Fruit fly (Drosophila melanogaster) whole organism, embryonic: Measurements from ENCODE around the gene Slh.

Experiments used
- Adf1 ChIP-seq: fragments of 200-800 bp; sonication (Bioruptor generic); IDR thresholded peaks from 2 replicates; pipeline ENCODE4 v1.3.6; 2022; ENCODE audit warnings: missing biosample characterization, missing genetic modification characterization
- Antp ChIP-seq: fragments of 200-800 bp; sonication (Bioruptor generic); optimal IDR thresholded peaks from 3 replicates; lab custom pipeline; 2016; ENCODE audit warnings: missing biosample characterization, missing genetic modification characterization
- Bgb ChIP-seq: fragments of 200-800 bp; sonication (Bioruptor generic); IDR thresholded peaks from 2 replicates; pipeline ENCODE4 v1.3.6; 2022; ENCODE audit warnings: missing biosample characterization, missing genetic modification characterization; ENCODE audit not compliant: partially characterized antibody
- CG11504 ChIP-seq: fragments of 200-800 bp; sonication (Bioruptor generic); optimal IDR thresholded peaks from 3 replicates; lab custom pipeline; 2019; ENCODE audit warnings: missing biosample characterization, mild to moderate bottlenecking, missing genetic modification characterization, moderate library complexity
- CG11695 ChIP-seq: fragments of 200-800 bp; sonication (Bioruptor generic); IDR thresholded peaks from 3 replicates; pipeline ENCODE4 v1.3.6; 2022; ENCODE audit warnings: missing biosample characterization, missing genetic modification characterization
- CG12299 ChIP-seq: fragments of 200-800 bp; sonication (Bioruptor generic); optimal IDR thresholded peaks from 2 replicates; lab custom pipeline; 2018; ENCODE audit warnings: missing biosample characterization, mild to moderate bottlenecking, missing genetic modification characterization
- CG17186 ChIP-seq: fragments of 200-800 bp; sonication (Bioruptor generic); optimal IDR thresholded peaks from 3 replicates; lab custom pipeline; 2017; ENCODE audit warnings: missing biosample characterization, missing genetic modification reagents, missing genetic modification characterization
- CG17829 ChIP-seq: fragments of 200-800 bp; optimal IDR thresholded peaks from 2 replicates; lab custom pipeline; 2019; ENCODE audit warnings: missing biosample characterization, mild to moderate bottlenecking, missing genetic modification characterization, moderate library complexity
- CG31224 ChIP-seq: fragments of 200-800 bp; sonication (Bioruptor generic); IDR thresholded peaks from 2 replicates; pipeline ENCODE4 v1.3.6; 2022; ENCODE audit warnings: missing biosample characterization, missing genetic modification characterization
- CG31388 ChIP-seq: fragments of 200-800 bp; sonication (Bioruptor generic); optimal IDR thresholded peaks from 2 replicates; lab custom pipeline; 2016; ENCODE audit warnings: missing biosample characterization, missing genetic modification characterization
- CG3838 ChIP-seq: fragments of 200-800 bp; sonication (Bioruptor generic); optimal IDR thresholded peaks from 3 replicates; lab custom pipeline; 2016; ENCODE audit warnings: missing biosample characterization, missing genetic modification characterization
- CG42726 ChIP-seq: fragments of 200-800 bp; sonication (Bioruptor generic); IDR thresholded peaks from 2 replicates; pipeline ENCODE4 v1.3.6; 2022; ENCODE audit warnings: missing biosample characterization, missing genetic modification characterization; ENCODE audit not compliant: partially characterized antibody
- CG4282 ChIP-seq: fragments of 200-800 bp; sonication (Bioruptor generic); optimal IDR thresholded peaks from 2 replicates; lab custom pipeline; 2016; ENCODE audit warnings: missing biosample characterization, missing genetic modification characterization
- CG5953 ChIP-seq: fragments of 200-800 bp; sonication (Bioruptor generic); IDR thresholded peaks from 2 replicates; pipeline ENCODE4 v1.3.6; 2022; ENCODE audit warnings: missing biosample characterization, missing genetic modification characterization
- CG6175 ChIP-seq: fragments of 200-800 bp; sonication (Bioruptor generic); IDR thresholded peaks from 3 replicates; pipeline ENCODE4 v1.3.6; 2022; ENCODE audit warnings: missing biosample characterization, missing genetic modification characterization
- CG6689 ChIP-seq: fragments of 200-800 bp; sonication (Bioruptor generic); IDR thresholded peaks from 2 replicates; pipeline ENCODE4 v1.3.6; 2022; ENCODE audit warnings: missing biosample characterization, missing genetic modification characterization
- CG6765 ChIP-seq: fragments of 200-800 bp; sonication (Bioruptor generic); optimal IDR thresholded peaks from 3 replicates; lab custom pipeline; 2017; ENCODE audit warnings: missing biosample characterization, mild to moderate bottlenecking, missing genetic modification characterization
- CG7372 ChIP-seq: fragments of 200-800 bp; sonication (Bioruptor generic); IDR thresholded peaks from 2 replicates; pipeline ENCODE4 v1.3.6; 2022; ENCODE audit warnings: missing biosample characterization, missing genetic modification characterization
- CG7745 ChIP-seq: fragments of 200-800 bp; sonication (Bioruptor generic); optimal IDR thresholded peaks from 2 replicates; lab custom pipeline; 2018; ENCODE audit warnings: missing biosample characterization, mild to moderate bottlenecking, missing genetic modification characterization, moderate library complexity
- CG8924 ChIP-seq: fragments of 200-800 bp; optimal IDR thresholded peaks from 3 replicates; lab custom pipeline; 2019; ENCODE audit warnings: missing biosample characterization, mild to moderate bottlenecking, missing genetic modification characterization, moderate library complexity
- CG8944 ChIP-seq: fragments of 200-800 bp; sonication (Bioruptor generic); optimal IDR thresholded peaks from 3 replicates; lab custom pipeline; 2016; ENCODE audit warnings: missing biosample characterization, missing genetic modification characterization
- Chrac-16 ChIP-seq: fragments of 200-800 bp; sonication (Bioruptor generic); optimal IDR thresholded peaks from 3 replicates; lab custom pipeline; 2016; ENCODE audit warnings: missing biosample characterization, missing genetic modification characterization
- CoRest ChIP-seq: fragments of 200-800 bp; sonication (Bioruptor generic); optimal IDR thresholded peaks from 3 replicates; lab custom pipeline; 2018; ENCODE audit warnings: missing biosample characterization, mild to moderate bottlenecking, missing genetic modification characterization, moderate library complexity
- Eip74EF ChIP-seq, 2 experiments: fragments of 200-800 bp in 1 of 2; fragments of >200 bp in 1 of 2; sonication (Bioruptor generic) in 1 of 2; optimal IDR thresholded peaks; 2 replicates each; lab custom pipeline; 2017 to 2019; ENCODE audit warnings: missing biosample characterization in 2 of 2, missing genetic modification characterization in 2 of 2, mild to moderate bottlenecking in 1 of 2, moderate library complexity in 1 of 2
- Ets97D ChIP-seq: fragments of 200-800 bp; sonication (Bioruptor generic); optimal IDR thresholded peaks from 3 replicates; lab custom pipeline; 2016; ENCODE audit warnings: missing biosample characterization, missing genetic modification characterization
- Fer2 ChIP-seq: fragments of 200-800 bp; sonication (Bioruptor generic); optimal IDR thresholded peaks from 2 replicates; lab custom pipeline; 2018; ENCODE audit warnings: missing biosample characterization, mild to moderate bottlenecking, missing genetic modification characterization, moderate library complexity
- H2.0 ChIP-seq: fragments of 200-800 bp; sonication (Bioruptor generic); IDR thresholded peaks from 2 replicates; pipeline ENCODE4 v1.3.6; 2022; ENCODE audit warnings: missing biosample characterization, missing genetic modification characterization
- HLH4C ChIP-seq: fragments of 200-800 bp; sonication (Bioruptor generic); IDR thresholded peaks from 3 replicates; pipeline ENCODE4 v1.3.6; 2022; ENCODE audit warnings: missing biosample characterization, missing genetic modification characterization; ENCODE audit not compliant: partially characterized antibody
- Jarid2 ChIP-seq: fragments of 200-800 bp; sonication (Bioruptor generic); optimal IDR thresholded peaks from 3 replicates; lab custom pipeline; 2017; ENCODE audit warnings: mild to moderate bottlenecking, missing biosample characterization, missing genetic modification reagents, missing genetic modification characterization
- NC2β ChIP-seq: fragments of 200-800 bp; sonication (Bioruptor generic); optimal IDR thresholded peaks from 2 replicates; lab custom pipeline; 2016; ENCODE audit warnings: missing biosample characterization, missing genetic modification characterization
- NFAT ChIP-seq: fragments of 200-800 bp; sonication (Bioruptor generic); IDR thresholded peaks from 2 replicates; pipeline ENCODE4 v1.3.6; 2022; ENCODE audit warnings: missing biosample characterization, missing genetic modification characterization
- Nf-YB ChIP-seq: fragments of 200-800 bp; sonication (Bioruptor generic); optimal IDR thresholded peaks from 3 replicates; lab custom pipeline; 2019; ENCODE audit warnings: missing biosample characterization, mild to moderate bottlenecking, missing genetic modification characterization, moderate library complexity
- Ravus ChIP-seq: fragments of 200-800 bp; sonication (Bioruptor generic); IDR thresholded peaks from 2 replicates; pipeline ENCODE4 v1.3.6; 2022; ENCODE audit warnings: missing biosample characterization, missing genetic modification characterization
- Sry-δ ChIP-seq: fragments of 200-800 bp; sonication (Bioruptor generic); optimal IDR thresholded peaks from 2 replicates; lab custom pipeline; 2016; ENCODE audit warnings: missing biosample characterization, missing genetic modification characterization
- abd-A ChIP-seq: fragments of 200-800 bp; sonication (Bioruptor generic); optimal IDR thresholded peaks from 3 replicates; lab custom pipeline; 2019; ENCODE audit warnings: missing biosample characterization, mild to moderate bottlenecking, missing genetic modification characterization, moderate library complexity
- ara ChIP-seq: fragments of 200-800 bp; sonication (Bioruptor generic); IDR thresholded peaks from 2 replicates; pipeline ENCODE4 v1.3.6; 2022; ENCODE audit warnings: missing biosample characterization, missing genetic modification characterization
- crol ChIP-seq: fragments of 200-800 bp; sonication (Bioruptor generic); IDR thresholded peaks from 2 replicates; pipeline ENCODE4 v1.3.6; 2022; ENCODE audit warnings: missing biosample characterization, missing genetic modification characterization
- hkb ChIP-seq, 2 experiments: fragments of 200-800 bp in 1 of 2; fragments of >200 bp in 1 of 2; sonication (Bioruptor generic) in 1 of 2; IDR thresholded peaks in 1 of 2; optimal IDR thresholded peaks in 1 of 2; 2 replicates each; pipeline versions ENCODE4 v1.3.6 to Lab custom; 2017 to 2022; ENCODE audit warnings: missing biosample characterization in 1 of 2, missing genetic modification characterization in 1 of 2
- lbe ChIP-seq: fragments of 200-800 bp; sonication (Bioruptor generic); optimal IDR thresholded peaks from 2 replicates; lab custom pipeline; 2016; ENCODE audit warnings: missing biosample characterization, mild to moderate bottlenecking, missing genetic modification characterization
- lilli ChIP-seq: fragments of 200-800 bp; sonication (Bioruptor generic); optimal IDR thresholded peaks from 3 replicates; lab custom pipeline; 2016; ENCODE audit warnings: missing biosample characterization, missing genetic modification characterization
- lola ChIP-seq, 3 experiments: fragments of >200 bp in 2 of 3; fragments of 200-800 bp in 1 of 3; sonication (Bioruptor generic) in 1 of 3; optimal IDR thresholded peaks; 2 replicates each; lab custom pipeline; 2017 to 2019; ENCODE audit warnings: missing biosample characterization in 3 of 3, missing genetic modification characterization in 3 of 3, mild to moderate bottlenecking in 1 of 3, moderate library complexity in 1 of 3
- org-1 ChIP-seq: fragments of 200-800 bp; sonication (Bioruptor generic); optimal IDR thresholded peaks from 2 replicates; lab custom pipeline; 2017; ENCODE audit warnings: missing biosample characterization, missing genetic modification characterization
- pum ChIP-seq: fragments of 200-800 bp; sonication (Bioruptor generic); optimal IDR thresholded peaks from 2 replicates; lab custom pipeline; 2016; ENCODE audit warnings: missing biosample characterization, missing genetic modification characterization
- sim ChIP-seq: fragments of 200-800 bp; sonication (Bioruptor generic); IDR thresholded peaks from 2 replicates; pipeline ENCODE4 v1.3.6; 2022; ENCODE audit warnings: missing biosample characterization, missing genetic modification characterization
- stc ChIP-seq: fragments of 200-800 bp; sonication (Bioruptor generic); IDR thresholded peaks from 2 replicates; pipeline ENCODE4 v1.3.6; 2022; ENCODE audit warnings: missing biosample characterization, missing genetic modification characterization
- vnd ChIP-seq: fragments of 200-800 bp; sonication (Bioruptor generic); IDR thresholded peaks from 3 replicates; pipeline ENCODE4 v1.3.6; 2022; ENCODE audit warnings: missing biosample characterization, missing genetic modification characterization; ENCODE audit not compliant: partially characterized antibody
- wor ChIP-seq: fragments of 200-800 bp; sonication (Bioruptor generic); IDR thresholded peaks from 2 replicates; pipeline ENCODE4 v1.3.6; 2022; ENCODE audit warnings: missing biosample characterization, missing genetic modification characterization

Slh gene

dm6 chr2L:2492692-2493626 is 488 bp upstream of the Slh start, which contains the start of gene oaf (continued):
- TF ChIP-seq Nf-YB (GFP tag; lab: Kevin White, UChicago) (peak; percentile 27), CG11695 (GFP tag; lab: Robert Waterston, UW) (0 out of 3 replicates have a peak, but pooled peaks have one; percentile 40), stc (GFP tag; lab: Robert Waterston, UW) (no peak), CG6175 (GFP tag; lab: Robert Waterston, UW) (0 out of 3 replicates have a peak, but pooled peaks have one; percentile 13), CG11504 (tag; lab: Kevin White, UChicago) (peak; percentile 60), Ets97D (GFP tag; lab: Kevin White, UChicago) (peak; percentile 74), CG3838 (GFP tag; lab: Kevin White, UChicago) (peak; percentile 33), pum (GFP tag; lab: Kevin White, UChicago) (peak; percentile 27), CG31224 (GFP tag; lab: Robert Waterston, UW) (no peak), NFAT (GFP tag; lab: Robert Waterston, UW) (0 out of 2 replicates have a peak, but pooled peaks have one; percentile 50), Fer2 (tag; lab: Kevin White, UChicago) (peak; percentile 0), Adf1 (peak; percentile 90), NC2β (peak; percentile 9), ara (GFP tag; lab: Robert Waterston, UW) (peak; percentile 58), CG12299 (tag; lab: Kevin White, UChicago) (peak; percentile 32), abd-A (tag; lab: Kevin White, UChicago) (peak; percentile 22), vnd (GFP tag; lab: Robert Waterston, UW) (0 out of 3 replicates have a peak, but pooled peaks have one; percentile 7), HLH4C (GFP tag; lab: Robert Waterston, UW) (0 out of 3 replicates have a peak, but pooled peaks have one; percentile 34), H2.0 (GFP tag; lab: Robert Waterston, UW) (no peak), CG17186 (GFP tag; lab: Kevin White, UChicago) (peak; percentile 1), CG17829 (tag; lab: Kevin White, UChicago) (peak; percentile 72), CG7372 (GFP tag; lab: Robert Waterston, UW) (no peak), wor (GFP tag; lab: Robert Waterston, UW) (no peak), sim (GFP tag; lab: Robert Waterston, UW) (no peak), org-1 (GFP tag; lab: Kevin White, UChicago) (no peak), CG7745 (tag; lab: Kevin White, UChicago) (no peak), CG6765 (GFP tag; lab: Kevin White, UChicago) (peak; percentile 9), crol (no peak), Antp (GFP tag; lab: Kevin White, UChicago) (peak; percentile 14), CG8944 (GFP tag; lab: Kevin White, UChicago) (peak; percentile 43), CG31388 (GFP tag; lab: Kevin White, UChicago) (no peak), Chrac-16 (peak; percentile 38), lbe (GFP tag; lab: Kevin White, UChicago) (peak; percentile 54), Ravus (GFP tag; lab: Robert Waterston, UW) (no peak), lola (GFP tag; optimal IDR thresholded peaks at IDR 0.05; lab: Kevin White, UChicago) (peak in 2 of 3 experiments; percentile 39 to 55), Sry-δ (GFP tag; lab: Kevin White, UChicago) (peak; percentile 32), CG5953 (GFP tag; lab: Robert Waterston, UW) (0 out of 2 replicates have a peak, but pooled peaks have one; percentile 16), CG8924 (tag; lab: Kevin White, UChicago) (peak; percentile 51), CG4282 (GFP tag; lab: Kevin White, UChicago) (no peak), hkb (optimal IDR thresholded peaks at IDR 0.05; lab: Kevin White, UChicago) (peak; percentile 87), hkb (GFP tag; IDR thresholded peaks at IDR 0.05; lab: Robert Waterston, UW) (no peak), Bgb (GFP tag; lab: Robert Waterston, UW) (peak; percentile 71; the same call in 1 of the 2 replicates), lilli (GFP tag; lab: Kevin White, UChicago) (peak; percentile 73), CG42726 (peak; percentile 82), Jarid2 (GFP tag; lab: Kevin White, UChicago) (peak; percentile 98), Eip74EF (GFP tag; optimal IDR thresholded peaks at IDR 0.05; lab: Kevin White, UChicago) (no peak), CG6689 (GFP tag; lab: Robert Waterston, UW) (peak; percentile 30; the same call in 1 of the 2 replicates), CoRest (tag; lab: Kevin White, UChicago) (peak; percentile 60)
